Worm (Caenorhabditis elegans) whole organism, midembryonic: Measurements from ENCODE around the gene alh-13.

Experiments used
- cog-1 ChIP-seq: sonication (generic microtip); optimal IDR thresholded peaks from 2 replicates; lab custom pipeline; 2016; ENCODE audit warnings: missing genetic modification characterization, missing compliant biosample characterization
- flt-1 ChIP-seq: fragments of 200-800 bp; sonication (Bioruptor generic); IDR thresholded peaks from 2 replicates; pipeline ENCODE4 v1.3.6; 2022; ENCODE audit warnings: missing genetic modification characterization, missing compliant biosample characterization
- med-1 ChIP-seq: sonication (generic microtip); optimal IDR thresholded peaks from 2 replicates; lab custom pipeline; 2017; ENCODE audit warnings: missing genetic modification characterization, mild to moderate bottlenecking, missing compliant biosample characterization, antibody characterized with exemption, missing genetic modification reagents; ENCODE audit not compliant: insufficient read depth
- ref-1 ChIP-seq: fragments of 200-800 bp; sonication (Bioruptor generic); conservative IDR thresholded peaks from 2 replicates; pipeline ENCODE4 v1.3.6; 2022; ENCODE audit warnings: missing genetic modification reagents, missing genetic modification characterization, missing compliant biosample characterization
- tab-1 ChIP-seq: fragments of 200-800 bp; sonication (Bioruptor generic); IDR thresholded peaks from 2 replicates; pipeline ENCODE4 v1.3.6; 2022; ENCODE audit warnings: missing genetic modification characterization, missing compliant biosample characterization
- ztf-23 ChIP-seq: fragments of 200-800 bp; sonication (Bioruptor generic); IDR thresholded peaks from 2 replicates; pipeline ENCODE4 v1.3.6; 2022; ENCODE audit warnings: missing genetic modification reagents, missing genetic modification characterization, missing compliant biosample characterization

DNA sequence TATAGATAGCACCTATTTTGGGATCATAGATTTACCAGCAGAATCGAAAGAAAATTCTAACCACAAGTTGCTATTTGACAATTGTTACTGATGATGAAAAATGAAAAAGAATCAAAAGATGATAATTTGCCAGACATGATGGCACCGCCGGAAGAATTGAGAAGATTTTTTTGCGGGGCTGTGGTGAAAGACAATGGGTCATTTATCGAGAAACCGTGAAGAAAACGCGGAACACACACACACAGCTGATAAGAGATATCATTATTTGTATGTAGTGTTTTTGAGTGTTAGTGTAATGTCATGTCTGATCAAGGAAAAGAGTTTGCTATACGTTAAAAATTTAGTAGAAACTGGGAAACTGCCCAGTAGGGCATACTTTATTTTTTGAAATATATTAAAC lies 52.7 kb downstream of the alh-13 start:
- TF ChIP-seq flt-1 (GFP tag; lab: Robert Waterston, UW): no peak
- no peak for TF ChIP-seq ztf-23 (GFP tag; lab: Robert Waterston, UW)
- no peak for TF ChIP-seq med-1 (GFP tag; lab: Kevin White, UChicago)
- no peak for TF ChIP-seq cog-1 (tag; lab: Kevin White, UChicago)
- no peak for TF ChIP-seq tab-1 (GFP tag; lab: Robert Waterston, UW)
- TF ChIP-seq ref-1 (GFP tag; lab: Robert Waterston, UW): no peak
